Worm (Caenorhabditis elegans) whole organism, L2 larva: Measurements from ENCODE around the gene C10B5.1.
A peak's percentile ranks its signal among the peaks of the same experiment; 100 is the strongest.
"Not testable (repeated sequence)": the region's sequence is repeated elsewhere in the genome, so short reads cannot be mapped to it uniquely, and the experiment has no call there.

ENCODE experiments used
- F13H6.1 ChIP-seq: sonication (generic microtip); optimal IDR thresholded peaks from 2 replicates; lab custom pipeline; 2016; ENCODE audit warnings: missing genetic modification characterization, missing compliant biosample characterization
- R02D3.7 ChIP-seq: fragments of 150-350 bp; optimal IDR thresholded peaks from 2 replicates; lab custom pipeline; 2014; ENCODE audit warnings: missing biosample characterization, missing genetic modification characterization
- Y55F3AM.14 ChIP-seq: fragments of 200-800 bp; sonication (Bioruptor generic); optimal IDR thresholded peaks from 2 replicates; lab custom pipeline; 2018; ENCODE audit warnings: mild to moderate bottlenecking, missing genetic modification characterization, missing compliant biosample characterization
- ZK546.5 ChIP-seq: sonication (generic microtip); optimal IDR thresholded peaks from 2 replicates; lab custom pipeline; 2017; ENCODE audit warnings: missing biosample characterization, missing genetic modification characterization
- alr-1 ChIP-seq: fragments of 150-350 bp; optimal IDR thresholded peaks from 2 replicates; lab custom pipeline; 2014; ENCODE audit warnings: missing biosample characterization, missing genetic modification characterization
- crh-2 ChIP-seq: sonication (generic microtip); optimal IDR thresholded peaks from 2 replicates; lab custom pipeline; 2017; ENCODE audit warnings: missing biosample characterization, missing genetic modification characterization
- egl-27 ChIP-seq: sonication (generic microtip); optimal IDR thresholded peaks from 3 replicates; lab custom pipeline; 2017; ENCODE audit warnings: missing biosample characterization, missing genetic modification reagents, missing genetic modification characterization
- fos-1 ChIP-seq: fragments of 150-350 bp; optimal IDR thresholded peaks from 2 replicates; lab custom pipeline; 2014; ENCODE audit warnings: missing biosample characterization, missing genetic modification characterization
- lin-11 ChIP-seq: fragments of 150-350 bp; sonication (generic microtip); optimal IDR thresholded peaks from 2 replicates; lab custom pipeline; 2014; ENCODE audit warnings: missing biosample characterization, missing genetic modification characterization, inconsistent platforms, mixed read lengths
- lin-13 ChIP-seq: fragments of 150-350 bp; optimal IDR thresholded peaks from 2 replicates; lab custom pipeline; 2014; ENCODE audit warnings: missing biosample characterization, missing genetic modification reagents, missing genetic modification characterization
- lin-39 ChIP-seq: fragments of 150-350 bp; optimal IDR thresholded peaks from 2 replicates; lab custom pipeline; 2014; ENCODE audit warnings: missing biosample characterization, missing genetic modification reagents, missing genetic modification characterization
- lsy-2 ChIP-seq, 2 experiments: fragments of 150-350 bp in 1 of 2; sonication (generic microtip) in 1 of 2; optimal IDR thresholded peaks; 2 replicates each; lab custom pipeline; 2014 to 2017; ENCODE audit warnings: missing biosample characterization in 2 of 2, missing genetic modification characterization in 2 of 2
- mdl-1 ChIP-seq, 2 experiments: fragments of 150-350 bp in 1 of 2; sonication (generic microtip) in 1 of 2; optimal IDR thresholded peaks; 2 replicates each; lab custom pipeline; 2017; ENCODE audit warnings: missing biosample characterization in 2 of 2, missing genetic modification characterization in 2 of 2
- nhr-11 ChIP-seq: fragments of 150-350 bp; optimal IDR thresholded peaks from 2 replicates; lab custom pipeline; 2014; ENCODE audit warnings: missing biosample characterization, missing genetic modification characterization
- nhr-12 ChIP-seq: fragments of 150-350 bp; optimal IDR thresholded peaks from 2 replicates; lab custom pipeline; 2014; ENCODE audit warnings: missing biosample characterization, missing genetic modification characterization
- nhr-129 ChIP-seq: fragments of 150-350 bp; optimal IDR thresholded peaks from 2 replicates; lab custom pipeline; 2014; ENCODE audit warnings: missing biosample characterization, missing genetic modification characterization
- nhr-21 ChIP-seq: fragments of 150-350 bp; optimal IDR thresholded peaks from 2 replicates; lab custom pipeline; 2014; ENCODE audit warnings: missing biosample characterization, missing genetic modification characterization
- nhr-25 ChIP-seq: fragments of 150-350 bp; sonication (generic microtip); optimal IDR thresholded peaks from 3 replicates; lab custom pipeline; 2014; ENCODE audit warnings: missing biosample characterization, missing genetic modification characterization
- sem-4 ChIP-seq: fragments of 150-350 bp; optimal IDR thresholded peaks from 2 replicates; lab custom pipeline; 2014; ENCODE audit warnings: missing biosample characterization, missing genetic modification reagents, missing genetic modification characterization
- skn-1 ChIP-seq: sonication (generic microtip); optimal IDR thresholded peaks from 2 replicates; lab custom pipeline; 2017; ENCODE audit warnings: missing biosample characterization, missing genetic modification characterization
- sma-3 ChIP-seq: sonication (generic microtip); optimal IDR thresholded peaks from 2 replicates; lab custom pipeline; 2016; ENCODE audit warnings: missing genetic modification reagents, missing genetic modification characterization, missing compliant biosample characterization
- sma-9 ChIP-seq, 2 experiments: fragments of 150-350 bp in 1 of 2; sonication (generic microtip) in 1 of 2; optimal IDR thresholded peaks; 2 replicates each; lab custom pipeline; 2014 to 2016; ENCODE audit warnings: missing genetic modification characterization in 2 of 2, mild to moderate bottlenecking in 1 of 2, missing biosample characterization in 1 of 2, missing compliant biosample characterization in 1 of 2, missing genetic modification reagents in 1 of 2, moderate library complexity in 1 of 2
- snpc-4 ChIP-seq: fragments of 150-350 bp; optimal IDR thresholded peaks from 2 replicates; lab custom pipeline; 2014; ENCODE audit warnings: missing biosample characterization, missing genetic modification characterization
- unc-39 ChIP-seq: fragments of 150-350 bp; optimal IDR thresholded peaks from 2 replicates; lab custom pipeline; 2014; ENCODE audit warnings: missing biosample characterization, missing genetic modification characterization
- unc-55 ChIP-seq: fragments of 150-350 bp; sonication (generic microtip); optimal IDR thresholded peaks from 3 replicates; lab custom pipeline; 2014; ENCODE audit warnings: missing biosample characterization, missing genetic modification reagents, missing genetic modification characterization
- unc-62 ChIP-seq: fragments of 150-350 bp; optimal IDR thresholded peaks from 2 replicates; lab custom pipeline; 2014; ENCODE audit warnings: missing biosample characterization, missing genetic modification reagents, missing genetic modification characterization
- zag-1 ChIP-seq: fragments of 150-350 bp; optimal IDR thresholded peaks from 2 replicates; lab custom pipeline; 2014; ENCODE audit warnings: missing biosample characterization, missing genetic modification characterization
- ztf-11 ChIP-seq: sonication (generic microtip); optimal IDR thresholded peaks from 2 replicates; lab custom pipeline; 2017; ENCODE audit warnings: missing biosample characterization, missing genetic modification characterization

C10B5.1 gene

ce11 chrV:8574762-8575161 is 6.3 kb upstream of the C10B5.1 start, which contains the start of gene F25G6.1:
Gene F25G6.1 (plus strand): TSS chrV:8575062.
- not testable (repeated sequence) for TF ChIP-seq nhr-129 (tag; lab: Kevin White, UChicago); lin-11 (tag; lab: Kevin White, UChicago); F13H6.1
- TF ChIP-seq, all 48 proteins: peak for 0; not testable (repeated sequence) for 48

ce11 chrV:8586472-8586871 is 5.4 kb downstream of the C10B5.1 start:
- TF ChIP-seq skn-1 (tag; lab: Kevin White, UChicago) = no peak

ce11 chrV:8586920-8587319 is 5.9 kb downstream of the C10B5.1 start:
- TF ChIP-seq fos-1 (tag; lab: Kevin White, UChicago) = peak; percentile 80
- TF ChIP-seq sma-9 (GFP tag; optimal IDR thresholded peaks at IDR 0.05; lab: Kevin White, UChicago) = peak; percentile 26
- no peak for TF ChIP-seq sma-9 (tag; optimal IDR thresholded peaks at IDR 0.05; lab: Kevin White, UChicago)
- no peak for TF ChIP-seq Y55F3AM.14 (GFP tag; lab: Kevin White, UChicago)
- TF ChIP-seq nhr-129 (tag; lab: Kevin White, UChicago) = no peak
- TF ChIP-seq alr-1 = no peak
- peak; percentile 17 for TF ChIP-seq crh-2 (tag; lab: Kevin White, UChicago)
- TF ChIP-seq unc-62 = no peak
- TF ChIP-seq, all 48 proteins: peak for 3

ce11 chrV:8588079-8588478 is 7.0 kb downstream of the C10B5.1 start, which contains the start of gene C10B5.3:
Gene C10B5.3 (minus strand): TSS chrV:8588179.
- TF ChIP-seq snpc-4 (tag; lab: Kevin White, UChicago) (no peak), nhr-11 (no peak), crh-2 (tag; lab: Kevin White, UChicago) (no peak), sma-9 (GFP tag; optimal IDR thresholded peaks at IDR 0.05; lab: Kevin White, UChicago) (no peak), sma-9 (tag; optimal IDR thresholded peaks at IDR 0.05; lab: Kevin White, UChicago) (no peak), zag-1 (no peak)

ce11 chrV:8592691-8593307 is 11.7 kb downstream of the C10B5.1 start:
- TF ChIP-seq nhr-11 = no peak
- TF ChIP-seq R02D3.7 = no peak
- no peak for TF ChIP-seq skn-1 (tag; lab: Kevin White, UChicago)
- no peak for TF ChIP-seq ztf-11 (tag; lab: Kevin White, UChicago)
- TF ChIP-seq sma-9 (GFP tag; optimal IDR thresholded peaks at IDR 0.05; lab: Kevin White, UChicago) = peak; percentile 10
- no peak for TF ChIP-seq sma-9 (tag; optimal IDR thresholded peaks at IDR 0.05; lab: Kevin White, UChicago)
- no peak for TF ChIP-seq nhr-12 (tag; lab: Kevin White, UChicago)

- TF ChIP-seq F13H6.1 = peak; percentile 46
- no peak for TF ChIP-seq ZK546.5 (tag; lab: Kevin White, UChicago)
- peak in 1 of 2 experiments; percentile 29 for TF ChIP-seq lsy-2 (tag; optimal IDR thresholded peaks at IDR 0.05; lab: Kevin White, UChicago)
- TF ChIP-seq nhr-129 (tag; lab: Kevin White, UChicago) = peak; percentile 62
- TF ChIP-seq nhr-21 = no peak
- TF ChIP-seq sma-9 (GFP tag; optimal IDR thresholded peaks at IDR 0.05; lab: Kevin White, UChicago) = peak; percentile 9
- TF ChIP-seq sma-9 (tag; optimal IDR thresholded peaks at IDR 0.05; lab: Kevin White, UChicago) = no peak
Measured at ce11 chrV:8594105-8594964, 13.3 kb downstream of the C10B5.1 start, which contains the start of gene tag-196. Gene tag-196 (plus strand): TSS chrV:8594914.

- TF ChIP-seq nhr-129 (tag; lab: Kevin White, UChicago) (no peak), ztf-11 (tag; lab: Kevin White, UChicago) (no peak), lin-13 (GFP tag; lab: Kevin White, UChicago) (no peak), nhr-25 (tag; lab: Kevin White, UChicago) (no peak), crh-2 (tag; lab: Kevin White, UChicago) (no peak), egl-27 (tag; lab: Kevin White, UChicago) (no peak)
Measured at ce11 chrV:8599192-8599591, 18.1 kb downstream of the C10B5.1 start, which contains the start of gene F41E6.7. Gene F41E6.7 (minus strand): TSS chrV:8599292.

ce11 chrV:8599957-8600356 is 18.9 kb downstream of the C10B5.1 start:
- TF ChIP-seq Y55F3AM.14 (GFP tag; lab: Kevin White, UChicago) (no peak), nhr-129 (tag; lab: Kevin White, UChicago) (no peak), mdl-1 (tag; optimal IDR thresholded peaks at IDR 0.05; lab: Kevin White, UChicago) (no peak), lin-11 (tag; lab: Kevin White, UChicago) (no peak), sma-3 (no peak), alr-1 (no peak), unc-55 (GFP tag; lab: Kevin White, UChicago) (no peak), sem-4 (tag; lab: Kevin White, UChicago) (no peak), crh-2 (tag; lab: Kevin White, UChicago) (no peak), nhr-21 (no peak), unc-39 (tag; lab: Kevin White, UChicago) (no peak), lin-39 (tag; lab: Kevin White, UChicago) (no peak)
